Fruit fly (Drosophila melanogaster): ENCODE data around the gene ND-ACP.

Gene ND-ACP

DNA sequence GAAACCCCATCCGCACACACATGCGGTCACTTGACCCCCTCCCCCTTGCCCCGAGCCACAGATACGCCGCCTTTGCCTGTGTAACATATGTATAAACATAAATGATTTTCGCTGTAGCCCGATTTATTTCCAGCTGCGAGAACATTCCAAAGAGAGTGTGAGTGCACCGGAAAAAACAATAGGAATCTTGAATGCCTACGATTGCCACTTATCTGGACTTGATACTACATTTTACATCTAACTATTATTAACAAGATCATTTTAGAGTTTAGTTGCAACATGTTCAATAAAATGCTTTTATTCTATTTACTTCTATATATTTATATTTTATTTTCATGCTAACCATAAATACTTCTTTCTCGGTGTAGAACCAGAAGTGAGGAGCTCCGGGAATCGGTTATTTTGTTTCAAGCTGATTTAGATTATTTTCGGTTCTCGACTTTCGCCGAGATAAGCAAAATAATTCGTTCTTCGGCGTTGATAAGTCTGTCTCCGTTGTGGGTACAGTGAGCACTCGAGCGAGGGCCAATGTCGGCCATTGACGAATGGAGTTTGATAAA lies 29.6 kb upstream of the ND-ACP start (continued):
- peak; percentile 67 for TF ChIP-seq ssp (GFP tag; IDR thresholded peaks at IDR 0.05)
- 0 out of 3 replicates have a peak, but pooled peaks have one; percentile 47 for TF ChIP-seq CG3726 (GFP tag; IDR thresholded peaks at IDR 0.05)
- peak; percentile 39 for TF ChIP-seq nom (GFP tag; optimal IDR thresholded peaks at IDR 0.05)
- peak; percentile 79 for TF ChIP-seq CG32532 (GFP tag; IDR thresholded peaks at IDR 0.05)
- peak; percentile 70; the same call in 1 of the 2 replicates for TF ChIP-seq peb (GFP tag; IDR thresholded peaks at IDR 0.05)
- TF ChIP-seq E2f2 (GFP tag; IDR thresholded peaks at IDR 0.05): peak; percentile 59
- TF ChIP-seq Rx (GFP tag; IDR thresholded peaks at IDR 0.05): peak; percentile 70
- peak; percentile 80 for TF ChIP-seq Meics (GFP tag; optimal IDR thresholded peaks at IDR 0.05)
- TF ChIP-seq MTF-1 (GFP tag; optimal IDR thresholded peaks at IDR 0.05; ENCODE audit: borderline replicate concordance): peak; percentile 21
- TF ChIP-seq mam (GFP tag; optimal IDR thresholded peaks at IDR 0.05): peak; percentile 24
- peak; percentile 83 for TF ChIP-seq croc (GFP tag; conservative IDR thresholded peaks at IDR 0.05)
- peak; percentile 58 for TF ChIP-seq Gsc (GFP tag; IDR thresholded peaks at IDR 0.05)
- TF ChIP-seq sob (GFP tag; IDR thresholded peaks at IDR 0.05): peak; percentile 76
- no peak for TF ChIP-seq ems (GFP tag; optimal IDR thresholded peaks at IDR 0.05)
- TF ChIP-seq en (GFP tag; optimal IDR thresholded peaks at IDR 0.05): no peak
- peak; percentile 88 for TF ChIP-seq BtbVII (GFP tag; optimal IDR thresholded peaks at IDR 0.05)
- peak; percentile 80 for TF ChIP-seq CG1602 (GFP tag; optimal IDR thresholded peaks at IDR 0.05)
- no peak for TF ChIP-seq CG34224 (GFP tag; IDR thresholded peaks at IDR 0.05; ENCODE audit: partially characterized antibody)
- TF ChIP-seq salm (tag; optimal IDR thresholded peaks at IDR 0.05): peak; percentile 72
- no peak for TF ChIP-seq ftz-f1 (GFP tag; optimal IDR thresholded peaks at IDR 0.05)
- TF ChIP-seq gcm (GFP tag; optimal IDR thresholded peaks at IDR 0.05): peak; percentile 87
- TF ChIP-seq Rfx (GFP tag; IDR thresholded peaks at IDR 0.05): peak; percentile 77
- peak; percentile 57 for TF ChIP-seq kah (GFP tag; optimal IDR thresholded peaks at IDR 0.05)
- peak; percentile 40 for TF ChIP-seq bab2 (GFP tag; optimal IDR thresholded peaks at IDR 0.05)
- peak; percentile 4 for TF ChIP-seq CG12236 (GFP tag; optimal IDR thresholded peaks at IDR 0.05)
- TF ChIP-seq CG1233 (GFP tag; optimal IDR thresholded peaks at IDR 0.05): peak; percentile 72
- TF ChIP-seq CG18262 (tag; optimal IDR thresholded peaks at IDR 0.05): peak; percentile 94
- TF ChIP-seq cg (GFP tag; optimal IDR thresholded peaks at IDR 0.05): no peak
- TF ChIP-seq CG1024 (GFP tag; IDR thresholded peaks at IDR 0.05): 0 out of 2 replicates have a peak, but pooled peaks have one; percentile 16
- no peak for TF ChIP-seq CG7963 (GFP tag; IDR thresholded peaks at IDR 0.05; ENCODE audit: partially characterized antibody)
- peak; percentile 38 for TF ChIP-seq CG16863 (GFP tag; optimal IDR thresholded peaks at IDR 0.05)
- TF ChIP-seq fd64A (GFP tag; optimal IDR thresholded peaks at IDR 0.05): peak; percentile 65
- TF ChIP-seq CG11398 (GFP tag; optimal IDR thresholded peaks at IDR 0.05): no peak
- no peak for TF ChIP-seq nerfin-2 (GFP tag; IDR thresholded peaks at IDR 0.05; ENCODE audit: partially characterized antibody)
- TF ChIP-seq sqz (GFP tag; optimal IDR thresholded peaks at IDR 0.05): no peak
- no peak for TF ChIP-seq corto (GFP tag; optimal IDR thresholded peaks at IDR 0.05)
- TF ChIP-seq CG30431 (GFP tag; optimal IDR thresholded peaks at IDR 0.05): peak; percentile 60
- peak; percentile 5 for TF ChIP-seq CG8944 (GFP tag; optimal IDR thresholded peaks at IDR 0.05)
- TF ChIP-seq ci (GFP tag; IDR thresholded peaks at IDR 0.05): peak; percentile 90
- TF ChIP-seq Atf6 (GFP tag; IDR thresholded peaks at IDR 0.05): peak; percentile 77
- peak; percentile 83 for TF ChIP-seq Oli (tag; optimal IDR thresholded peaks at IDR 0.05)
- TF ChIP-seq pros (GFP tag; optimal IDR thresholded peaks at IDR 0.05): peak; percentile 75
- TF ChIP-seq CG10431 (GFP tag; optimal IDR thresholded peaks at IDR 0.05): peak; percentile 70
- TF ChIP-seq lola (GFP tag; optimal IDR thresholded peaks at IDR 0.05): peak in 1 of 3 experiments; percentile 88
- TF ChIP-seq oc (tag; optimal IDR thresholded peaks at IDR 0.05): peak; percentile 78
- peak; percentile 87 for TF ChIP-seq CG17359 (tag; optimal IDR thresholded peaks at IDR 0.05)
- TF ChIP-seq Elba2 (GFP tag; optimal IDR thresholded peaks at IDR 0.05): no peak
- peak; percentile 34 for TF ChIP-seq cato (GFP tag; optimal IDR thresholded peaks at IDR 0.05; ENCODE audit: borderline replicate concordance)
- TF ChIP-seq CG9437 (GFP tag; optimal IDR thresholded peaks at IDR 0.05): peak; percentile 68
- TF ChIP-seq CG11456 (GFP tag; IDR thresholded peaks at IDR 0.05): 0 out of 3 replicates have a peak, but pooled peaks have one; percentile 8
